Fruit fly (Drosophila melanogaster) whole organism, pupa: Measurements from ENCODE around the gene CG43085.

Experiments
- CG10348 ChIP-seq: fragments of 200-800 bp; sonication (Bioruptor generic); IDR thresholded peaks from 2 replicates; pipeline ENCODE4 v1.3.6; 2022; ENCODE audit warnings: missing biosample characterization, missing genetic modification characterization
- CG12605 ChIP-seq: fragments of 200-800 bp; sonication (Bioruptor generic); IDR thresholded peaks from 2 replicates; pipeline ENCODE4 v1.3.6; 2022; ENCODE audit warnings: missing biosample characterization, missing genetic modification characterization
- CG13204 ChIP-seq: fragments of 200-800 bp; sonication (Bioruptor generic); optimal IDR thresholded peaks from 2 replicates; lab custom pipeline; 2018; ENCODE audit warnings: missing biosample characterization, mild to moderate bottlenecking, missing genetic modification characterization, moderate library complexity
- CG14655 ChIP-seq: fragments of 200-800 bp; sonication (Bioruptor generic); optimal IDR thresholded peaks from 3 replicates; lab custom pipeline; 2017; ENCODE audit warnings: mild to moderate bottlenecking, missing biosample characterization, missing genetic modification reagents, missing genetic modification characterization
- CG15710 ChIP-seq: fragments of 200-800 bp; sonication (Bioruptor generic); optimal IDR thresholded peaks from 2 replicates; lab custom pipeline; 2018; ENCODE audit warnings: missing biosample characterization, mild to moderate bottlenecking, missing genetic modification characterization, moderate library complexity
- CG17806 ChIP-seq: fragments of 200-800 bp; sonication (Bioruptor generic); optimal IDR thresholded peaks from 2 replicates; lab custom pipeline; 2018; ENCODE audit warnings: missing biosample characterization, mild to moderate bottlenecking, missing genetic modification characterization, moderate library complexity
- CG32121 ChIP-seq: fragments of 200-800 bp; sonication (Bioruptor generic); IDR thresholded peaks from 2 replicates; pipeline ENCODE4 v1.3.6; 2022; ENCODE audit warnings: missing biosample characterization, missing genetic modification characterization
- CG34367 ChIP-seq: fragments of 200-800 bp; sonication (Bioruptor generic); optimal IDR thresholded peaks from 2 replicates; lab custom pipeline; 2018; ENCODE audit warnings: missing biosample characterization, mild to moderate bottlenecking, missing genetic modification characterization
- CG4496 ChIP-seq: fragments of 200-800 bp; sonication (Bioruptor generic); IDR thresholded peaks from 3 replicates; pipeline ENCODE4 v1.3.6; 2022; ENCODE audit warnings: missing biosample characterization, missing genetic modification characterization
- CG8159 ChIP-seq: fragments of 200-800 bp; sonication (Bioruptor generic); optimal IDR thresholded peaks from 3 replicates; lab custom pipeline; 2018; ENCODE audit warnings: missing biosample characterization, mild to moderate bottlenecking, missing genetic modification characterization, moderate library complexity
- CG8301 ChIP-seq: fragments of 200-800 bp; sonication (Bioruptor generic); optimal IDR thresholded peaks from 2 replicates; lab custom pipeline; 2018; ENCODE audit warnings: missing biosample characterization, mild to moderate bottlenecking, missing genetic modification characterization
- CG9948 ChIP-seq: fragments of 200-800 bp; sonication (Bioruptor generic); optimal IDR thresholded peaks from 2 replicates; lab custom pipeline; 2018; ENCODE audit warnings: missing biosample characterization, mild to moderate bottlenecking, missing genetic modification characterization, moderate library complexity
- D1 ChIP-seq: fragments of 200-800 bp; sonication (Bioruptor generic); optimal IDR thresholded peaks from 2 replicates; lab custom pipeline; 2018; ENCODE audit warnings: missing biosample characterization, mild to moderate bottlenecking, missing genetic modification characterization, moderate library complexity
- EcR ChIP-seq: fragments of 200-800 bp; sonication (Bioruptor generic); optimal IDR thresholded peaks from 3 replicates; lab custom pipeline; 2019; ENCODE audit warnings: missing biosample characterization, missing genetic modification characterization, mild to moderate bottlenecking, moderate library complexity, missing genetic modification reagents
- Ets98B ChIP-seq: fragments of 200-800 bp; sonication (Bioruptor generic); IDR thresholded peaks from 2 replicates; pipeline ENCODE4 v1.3.6; 2022; ENCODE audit warnings: missing biosample characterization, missing genetic modification characterization
- Pif1A ChIP-seq: fragments of 200-800 bp; sonication (Bioruptor generic); optimal IDR thresholded peaks from 3 replicates; lab custom pipeline; 2016; ENCODE audit warnings: missing biosample characterization, missing genetic modification characterization
- Pif1B ChIP-seq: fragments of 200-800 bp; sonication (Bioruptor generic); optimal IDR thresholded peaks from 3 replicates; lab custom pipeline; 2016; ENCODE audit warnings: missing biosample characterization, missing genetic modification characterization
- Snoo ChIP-seq: fragments of 200-800 bp; sonication (Bioruptor generic); optimal IDR thresholded peaks from 3 replicates; lab custom pipeline; 2017; ENCODE audit warnings: missing biosample characterization, mild to moderate bottlenecking, missing genetic modification characterization, inconsistent platforms
- fd96Ca ChIP-seq: fragments of 200-800 bp; sonication (Bioruptor generic); IDR thresholded peaks from 3 replicates; pipeline ENCODE4 v1.3.6; 2022; ENCODE audit warnings: missing biosample characterization, missing genetic modification characterization
- gl ChIP-seq: fragments of 200-800 bp; sonication (Bioruptor generic); optimal IDR thresholded peaks from 2 replicates; lab custom pipeline; 2018; ENCODE audit warnings: missing biosample characterization, mild to moderate bottlenecking, missing genetic modification characterization
- rn ChIP-seq: fragments of 200-800 bp; sonication (Bioruptor generic); IDR thresholded peaks from 2 replicates; pipeline ENCODE4 v1.3.6; 2022; ENCODE audit warnings: missing biosample characterization, missing genetic modification characterization

CG43085 gene

dm6 chr3L:17608185-17609067 lies 38.1 kb downstream of the CG43085 start:
- TF ChIP-seq CG8301 (tag; lab: Kevin White, UChicago): peak; percentile 77
- no peak for TF ChIP-seq CG13204 (GFP tag; lab: Kevin White, UChicago)
- TF ChIP-seq gl (tag; lab: Kevin White, UChicago): no peak
- TF ChIP-seq CG34367 (tag; lab: Kevin White, UChicago): no peak
- TF ChIP-seq Ets98B (GFP tag; lab: Robert Waterston, UW): no peak
- no peak for TF ChIP-seq CG10348 (GFP tag; lab: Robert Waterston, UW)
- no peak for TF ChIP-seq CG17806 (tag; lab: Kevin White, UChicago)
- peak; percentile 22 for TF ChIP-seq CG8159 (tag; lab: Kevin White, UChicago)
- peak; percentile 82 for TF ChIP-seq CG14655 (GFP tag; lab: Kevin White, UChicago)
- no peak for TF ChIP-seq D1 (tag; lab: Kevin White, UChicago)
- peak; percentile 76 for TF ChIP-seq EcR (GFP tag; lab: Kevin White, UChicago)
- TF ChIP-seq CG15710 (tag; lab: Kevin White, UChicago): no peak
- TF ChIP-seq CG32121 (GFP tag; lab: Robert Waterston, UW): no peak
- peak; percentile 9 for TF ChIP-seq CG9948 (tag; lab: Kevin White, UChicago)
- TF ChIP-seq Pif1A (GFP tag; lab: Kevin White, UChicago): peak; percentile 47
- no peak for TF ChIP-seq CG12605
- peak; percentile 25 for TF ChIP-seq Pif1B (GFP tag; lab: Kevin White, UChicago)
- peak; percentile 72 for TF ChIP-seq Snoo (tag; lab: Kevin White, UChicago)
- peak; percentile 48; the same call in 2 of the 3 replicates for TF ChIP-seq CG4496
- TF ChIP-seq fd96Ca: 0 out of 3 replicates have a peak, but pooled peaks have one; percentile 26
- TF ChIP-seq, all 21 proteins: peak for 10

- TF ChIP-seq Ets98B (GFP tag; lab: Robert Waterston, UW) (peak; percentile 52; the same call in 1 of the 2 replicates), Pif1B (GFP tag; lab: Kevin White, UChicago) (peak; percentile 17), CG10348 (GFP tag; lab: Robert Waterston, UW) (no peak), fd96Ca (peak; percentile 49; the same call in 1 of the 3 replicates), Snoo (tag; lab: Kevin White, UChicago) (no peak), CG15710 (tag; lab: Kevin White, UChicago) (no peak), D1 (tag; lab: Kevin White, UChicago) (no peak), CG12605 (peak; percentile 56), gl (tag; lab: Kevin White, UChicago) (no peak), rn (no peak), CG4496 (peak; percentile 81), CG34367 (tag; lab: Kevin White, UChicago) (no peak), EcR (GFP tag; lab: Kevin White, UChicago) (peak; percentile 80), CG17806 (tag; lab: Kevin White, UChicago) (no peak), CG13204 (GFP tag; lab: Kevin White, UChicago) (no peak), CG9948 (tag; lab: Kevin White, UChicago) (no peak), CG32121 (GFP tag; lab: Robert Waterston, UW) (peak; percentile 61), CG8301 (tag; lab: Kevin White, UChicago) (peak; percentile 10), Pif1A (GFP tag; lab: Kevin White, UChicago) (peak; percentile 29), CG14655 (GFP tag; lab: Kevin White, UChicago) (peak; percentile 40), CG8159 (tag; lab: Kevin White, UChicago) (no peak)
These were observed 39.8 kb downstream of the CG43085 start for dm6 chr3L:17606629-17607287.

dm6 chr3L:17604891-17605290 lies 41.6 kb downstream of the CG43085 start:
- no peak for TF ChIP-seq CG17806 (tag; lab: Kevin White, UChicago)
- no peak for TF ChIP-seq CG10348 (GFP tag; lab: Robert Waterston, UW)
- no peak for TF ChIP-seq D1 (tag; lab: Kevin White, UChicago)
- TF ChIP-seq Snoo (tag; lab: Kevin White, UChicago): no peak
- no peak for TF ChIP-seq CG12605
- TF ChIP-seq CG9948 (tag; lab: Kevin White, UChicago): no peak

dm6 chr3L:17603528-17604414 lies 42.8 kb downstream of the CG43085 start:
- TF ChIP-seq CG32121 (GFP tag; lab: Robert Waterston, UW) (peak; percentile 60), Ets98B (GFP tag; lab: Robert Waterston, UW) (peak; percentile 21), fd96Ca (peak; percentile 43; the same call in 1 of the 3 replicates), gl (tag; lab: Kevin White, UChicago) (no peak), Pif1A (GFP tag; lab: Kevin White, UChicago) (no peak), CG12605 (no peak), CG17806 (tag; lab: Kevin White, UChicago) (peak; percentile 6), CG4496 (peak; percentile 15; the same call in 2 of the 3 replicates), CG15710 (tag; lab: Kevin White, UChicago) (peak; percentile 32), rn (no peak), CG13204 (GFP tag; lab: Kevin White, UChicago) (no peak), D1 (tag; lab: Kevin White, UChicago) (no peak), CG14655 (GFP tag; lab: Kevin White, UChicago) (peak; percentile 25)
- TF ChIP-seq, all 21 proteins: peak for 7
